Worm (Caenorhabditis elegans) whole organism, L4 larva: ENCODE measurements around the gene daf-19.
A peak's percentile ranks its signal among the peaks of the same experiment; 100 is the strongest.

Experiments used
- F49E8.2 ChIP-seq: sonication (generic microtip); optimal IDR thresholded peaks from 2 replicates; lab custom pipeline; 2016; ENCODE audit warnings: missing compliant biosample characterization, mild to moderate bottlenecking, missing genetic modification characterization, borderline replicate concordance
- R02D3.7 ChIP-seq: fragments of 150-350 bp; sonication (generic microtip); optimal IDR thresholded peaks from 3 replicates; lab custom pipeline; 2014; ENCODE audit warnings: missing biosample characterization, missing genetic modification characterization
- T20F7.1 ChIP-seq: fragments of 200-800 bp; sonication (Bioruptor generic); optimal IDR thresholded peaks from 2 replicates; lab custom pipeline; 2018; ENCODE audit warnings: mild to moderate bottlenecking, missing genetic modification characterization, missing compliant biosample characterization
- T26A8.4 ChIP-seq: fragments of 200-800 bp; sonication (Bioruptor generic); IDR thresholded peaks from 2 replicates; pipeline ENCODE4 v1.3.6; 2022; ENCODE audit warnings: missing genetic modification characterization, missing compliant biosample characterization
- Y48G9A.11 ChIP-seq: fragments of 200-800 bp; sonication (Bioruptor generic); IDR thresholded peaks from 2 replicates; pipeline ENCODE4 v1.3.6; 2022; ENCODE audit warnings: missing genetic modification reagents, missing genetic modification characterization, missing compliant biosample characterization
- Y75B8A.6 ChIP-seq: fragments of 200-800 bp; sonication (Bioruptor generic); IDR thresholded peaks from 2 replicates; pipeline ENCODE4 v1.3.6; 2022; ENCODE audit warnings: missing genetic modification reagents, missing genetic modification characterization, missing compliant biosample characterization
- aha-1 ChIP-seq: fragments of 150-350 bp; peaks from one replicate; lab custom pipeline; 2014; ENCODE audit warnings: missing biosample characterization, missing genetic modification characterization
- ama-1 ChIP-seq: fragments of 150-350 bp; optimal IDR thresholded peaks from 2 replicates; lab custom pipeline; 2014; ENCODE audit warnings: inconsistent platforms, mixed read lengths
- ceh-28 ChIP-seq: fragments of 150-350 bp; optimal IDR thresholded peaks from 2 replicates; lab custom pipeline; 2014; ENCODE audit warnings: missing biosample characterization, missing genetic modification reagents, missing genetic modification characterization
- ceh-44 ChIP-seq: fragments of 200-800 bp; sonication (Bioruptor generic); IDR thresholded peaks from 2 replicates; pipeline ENCODE4 v1.3.6; 2022; ENCODE audit warnings: missing genetic modification reagents, missing genetic modification characterization, missing compliant biosample characterization
- ceh-62 ChIP-seq: sonication (generic microtip); optimal IDR thresholded peaks from 2 replicates; lab custom pipeline; 2017; ENCODE audit warnings: missing biosample characterization, missing genetic modification characterization
- daf-12 ChIP-seq: fragments of 150-350 bp; optimal IDR thresholded peaks from 2 replicates; lab custom pipeline; 2014; ENCODE audit warnings: missing biosample characterization, missing genetic modification reagents, missing genetic modification characterization
- daf-8 ChIP-seq: fragments of 200-800 bp; sonication (Bioruptor generic); IDR thresholded peaks from 2 replicates; pipeline ENCODE4 v1.3.6; 2022; ENCODE audit warnings: missing genetic modification characterization, missing compliant biosample characterization
- dmd-9 ChIP-seq: fragments of 200-800 bp; sonication (Bioruptor generic); IDR thresholded peaks from 2 replicates; pipeline ENCODE4 v1.3.6; 2022; ENCODE audit warnings: missing genetic modification reagents, missing genetic modification characterization, missing compliant biosample characterization
- dve-1 ChIP-seq: sonication (generic microtip); optimal IDR thresholded peaks from 2 replicates; lab custom pipeline; 2017; ENCODE audit warnings: antibody characterized with exemption, mild to moderate bottlenecking, missing genetic modification characterization, missing compliant biosample characterization; ENCODE audit not compliant: insufficient read depth
- hif-1 ChIP-seq, 2 experiments: sonication (generic microtip); optimal IDR thresholded peaks; 2 replicates each; lab custom pipeline; 2016 to 2017; ENCODE audit warnings: missing compliant biosample characterization in 2 of 2, missing genetic modification characterization in 2 of 2, missing genetic modification reagents in 2 of 2, missing genotype in 2 of 2, mild to moderate bottlenecking in 1 of 2
- hlh-11 ChIP-seq: fragments of 200-800 bp; sonication (Bioruptor generic); optimal IDR thresholded peaks from 2 replicates; lab custom pipeline; 2018; ENCODE audit warnings: mild to moderate bottlenecking, missing genetic modification characterization, missing compliant biosample characterization
- hlh-30 ChIP-seq: sonication (generic microtip); optimal IDR thresholded peaks from 2 replicates; lab custom pipeline; 2017; ENCODE audit warnings: antibody characterized with exemption, mild to moderate bottlenecking, missing genetic modification characterization, missing compliant biosample characterization; ENCODE audit not compliant: insufficient read depth
- hmg-1.1 ChIP-seq: fragments of 200-800 bp; sonication (Bioruptor generic); IDR thresholded peaks from 2 replicates; pipeline ENCODE4 v1.3.6; 2022; ENCODE audit warnings: missing genetic modification reagents, missing genetic modification characterization, missing compliant biosample characterization
- lim-7 ChIP-seq: fragments of 200-800 bp; sonication (Bioruptor generic); IDR thresholded peaks from 2 replicates; pipeline ENCODE4 v1.3.6; 2022; ENCODE audit warnings: missing genetic modification characterization, missing compliant biosample characterization
- lin-38 ChIP-seq: fragments of 200-800 bp; sonication (Bioruptor generic); IDR thresholded peaks from 2 replicates; pipeline ENCODE4 v1.3.6; 2022; ENCODE audit warnings: missing genetic modification reagents, missing genetic modification characterization, missing compliant biosample characterization
- lin-39 ChIP-seq: fragments of 150-350 bp; optimal IDR thresholded peaks from 2 replicates; lab custom pipeline; 2014; ENCODE audit warnings: missing biosample characterization, missing genetic modification reagents, missing genetic modification characterization
- lsy-2 ChIP-seq, 2 experiments: fragments of 150-350 bp in 1 of 2; sonication (generic microtip) in 1 of 2; optimal IDR thresholded peaks; 2 replicates each; lab custom pipeline; 2014 to 2017; ENCODE audit warnings: missing biosample characterization in 2 of 2, missing genetic modification characterization in 2 of 2
- madf-5 ChIP-seq, 2 experiments: fragments of 200-800 bp; sonication (Bioruptor generic); IDR thresholded peaks; 2 replicates each; pipeline ENCODE4 v1.3.6; 2022; ENCODE audit warnings: missing compliant biosample characterization in 2 of 2, missing genetic modification characterization in 2 of 2
- mdl-1 ChIP-seq, 2 experiments: fragments of 150-350 bp in 1 of 2; sonication (generic microtip) in 1 of 2; optimal IDR thresholded peaks; 2 replicates each; lab custom pipeline; 2014 to 2017; ENCODE audit warnings: missing biosample characterization in 2 of 2, missing genetic modification characterization in 2 of 2
- mes-2 ChIP-seq: sonication (generic microtip); optimal IDR thresholded peaks from 2 replicates; lab custom pipeline; 2016; ENCODE audit warnings: missing genotype, mild to moderate bottlenecking, missing genetic modification characterization, missing compliant biosample characterization; ENCODE audit not compliant: poor library complexity, severe bottlenecking
- mxl-2 ChIP-seq: fragments of 200-800 bp; sonication (Bioruptor generic); conservative IDR thresholded peaks from 2 replicates; pipeline ENCODE4 v1.3.6; 2022; ENCODE audit warnings: missing genetic modification reagents, missing genetic modification characterization, missing compliant biosample characterization
- nhr-11 ChIP-seq: fragments of 150-350 bp; optimal IDR thresholded peaks from 2 replicates; lab custom pipeline; 2014; ENCODE audit warnings: missing biosample characterization, missing genetic modification characterization
- nhr-28 ChIP-seq: fragments of 150-350 bp; optimal IDR thresholded peaks from 2 replicates; lab custom pipeline; 2014; ENCODE audit warnings: missing biosample characterization, missing genetic modification characterization
- nhr-41 ChIP-seq: fragments of 200-800 bp; sonication (Bioruptor generic); IDR thresholded peaks from 2 replicates; pipeline ENCODE4 v1.3.6; 2022; ENCODE audit warnings: missing genetic modification reagents, missing genetic modification characterization, missing compliant biosample characterization
- nhr-6 ChIP-seq: fragments of 150-350 bp; optimal IDR thresholded peaks from 2 replicates; lab custom pipeline; 2014; ENCODE audit warnings: missing biosample characterization, missing genetic modification characterization
- nhr-76 ChIP-seq: fragments of 150-350 bp; optimal IDR thresholded peaks from 2 replicates; lab custom pipeline; 2014; ENCODE audit warnings: missing biosample characterization, missing genetic modification characterization
- pha-4 ChIP-seq, 2 experiments: fragments of 150-350 bp in 1 of 2; fragments of 200-800 bp in 1 of 2; sonication (Bioruptor generic) in 1 of 2; IDR thresholded peaks in 1 of 2; optimal IDR thresholded peaks in 1 of 2; 2 replicates each; pipeline versions ENCODE4 v1.3.6 to Lab custom; 2014 to 2022; ENCODE audit warnings: missing genetic modification characterization in 2 of 2, missing genetic modification reagents in 2 of 2, missing biosample characterization in 1 of 2, missing compliant biosample characterization in 1 of 2
- rbr-2 ChIP-seq: sonication (generic microtip); optimal IDR thresholded peaks from 2 replicates; lab custom pipeline; 2016; ENCODE audit warnings: missing genotype, missing genetic modification characterization, missing compliant biosample characterization
- spr-3 ChIP-seq: fragments of 200-800 bp; sonication (Bioruptor generic); optimal IDR thresholded peaks from 2 replicates; lab custom pipeline; 2018; ENCODE audit warnings: mild to moderate bottlenecking, missing genetic modification characterization, missing compliant biosample characterization
- tag-97 ChIP-seq: fragments of 200-800 bp; sonication (Bioruptor generic); IDR thresholded peaks from 2 replicates; pipeline ENCODE4 v1.3.6; 2022; ENCODE audit warnings: missing genetic modification characterization, missing compliant biosample characterization
- tra-1 ChIP-seq: fragments of 200-800 bp; sonication (Bioruptor generic); IDR thresholded peaks from 2 replicates; pipeline ENCODE4 v1.3.6; 2022; ENCODE audit warnings: missing genetic modification reagents, missing genetic modification characterization, missing compliant biosample characterization
- unc-62 ChIP-seq, 3 experiments: fragments of 150-350 bp in 1 of 3; sonication (generic microtip); optimal IDR thresholded peaks in 2 of 3; peaks in 1 of 3; 1 replicate in 1 of 3; 2 replicates in 2 of 3; lab custom pipeline; 2014 to 2017; ENCODE audit warnings: missing biosample characterization in 3 of 3, missing genetic modification characterization in 3 of 3, missing genetic modification reagents in 3 of 3, missing genotype in 1 of 3
- zag-1 ChIP-seq: fragments of 150-350 bp; optimal IDR thresholded peaks from 2 replicates; lab custom pipeline; 2014; ENCODE audit warnings: missing biosample characterization, missing genetic modification characterization
- zip-11 ChIP-seq: fragments of 200-800 bp; sonication (Bioruptor generic); IDR thresholded peaks from 2 replicates; pipeline ENCODE4 v1.3.6; 2022; ENCODE audit warnings: missing genetic modification characterization, missing compliant biosample characterization
- ztf-11 ChIP-seq: fragments of 150-350 bp; optimal IDR thresholded peaks from 2 replicates; lab custom pipeline; 2014; ENCODE audit warnings: missing biosample characterization, missing genetic modification characterization

daf-19 gene

ce11 chrII:10204428-10205049 lies 35.4 kb upstream of the daf-19 start:
- no peak for TF ChIP-seq madf-5 (GFP tag; IDR thresholded peaks at IDR 0.05; lab: Robert Waterston, UW)
- peak in 1 of 2 experiments; percentile 94 for TF ChIP-seq unc-62 (GFP tag; optimal IDR thresholded peaks at IDR 0.05 in 1 of 2; lab: Kevin White, UChicago)
- no peak for TF ChIP-seq unc-62 (tag; optimal IDR thresholded peaks at IDR 0.05; lab: Kevin White, UChicago)
- TF ChIP-seq daf-12 (tag; lab: Kevin White, UChicago), result no peak
- TF ChIP-seq R02D3.7 (tag; lab: Kevin White, UChicago), result no peak
- TF ChIP-seq lim-7 (GFP tag; lab: Robert Waterston, UW), result no peak
- peak; percentile 34 for TF ChIP-seq hlh-11
- peak; percentile 19 for TF ChIP-seq hlh-30
- TF ChIP-seq spr-3 (GFP tag; lab: Kevin White, UChicago), result no peak
- peak; percentile 60 for TF ChIP-seq nhr-11

ce11 chrII:10203765-10204164 lies 34.6 kb upstream of the daf-19 start:
- no peak for TF ChIP-seq nhr-28 (tag; lab: Kevin White, UChicago)

ce11 chrII:10203067-10203466 lies 33.9 kb upstream of the daf-19 start:
- TF ChIP-seq nhr-11 (peak; percentile 32), ceh-62 (tag; lab: Kevin White, UChicago) (no peak)
- TF ChIP-seq, all 104 proteins: peak for 1

ce11 chrII:10202275-10202674 lies 33.1 kb upstream of the daf-19 start:
- TF ChIP-seq hlh-11 (peak; percentile 59), mes-2 (tag; lab: Kevin White, UChicago) (peak; percentile 26), aha-1 (peak; percentile 38), hlh-30 (peak; percentile 60), lin-38 (no peak), nhr-11 (peak; percentile 61), lsy-2 (tag; optimal IDR thresholded peaks at IDR 0.05; lab: Kevin White, UChicago) (peak in 1 of 2 experiments; percentile 9), mxl-2 (GFP tag; lab: Robert Waterston, UW) (no peak), T20F7.1 (GFP tag; lab: Kevin White, UChicago) (no peak), hmg-1.1 (GFP tag; lab: Robert Waterston, UW) (peak; percentile 71), mdl-1 (tag; optimal IDR thresholded peaks at IDR 0.05; lab: Kevin White, UChicago) (peak in 1 of 2 experiments; percentile 18), lin-39 (no peak), rbr-2 (tag; lab: Kevin White, UChicago) (peak; percentile 22), hif-1 (tag; optimal IDR thresholded peaks at IDR 0.05; lab: Kevin White, UChicago) (peak in 1 of 2 experiments; percentile 1)

ce11 chrII:10200759-10201158 lies 31.6 kb upstream of the daf-19 start, which contains the start of gene arv-1:
Gene arv-1 (minus strand): TSS chrII:10200823.
- TF ChIP-seq Y48G9A.11 (GFP tag; lab: Robert Waterston, UW) (no peak), mes-2 (tag; lab: Kevin White, UChicago) (peak; percentile 97), tra-1 (no peak), Y75B8A.6 (GFP tag; lab: Robert Waterston, UW) (no peak), ceh-44 (GFP tag; lab: Robert Waterston, UW) (no peak), ama-1 (lab: Kevin White, UChicago) (no peak), zag-1 (tag; lab: Kevin White, UChicago) (no peak), tag-97 (no peak), T20F7.1 (GFP tag; lab: Kevin White, UChicago) (peak; percentile 74), ztf-11 (tag; lab: Kevin White, UChicago) (no peak), dmd-9 (no peak), nhr-41 (GFP tag; lab: Robert Waterston, UW) (no peak), mdl-1 (tag; optimal IDR thresholded peaks at IDR 0.05; lab: Kevin White, UChicago) (no peak), dve-1 (tag; lab: Kevin White, UChicago) (peak; percentile 57), F49E8.2 (tag; lab: Kevin White, UChicago) (no peak), ceh-28 (no peak), mxl-2 (GFP tag; lab: Robert Waterston, UW) (no peak), daf-8 (no peak), T26A8.4 (GFP tag; lab: Robert Waterston, UW) (peak; percentile 52; the same call in 1 of the 2 replicates), nhr-6 (tag; lab: Kevin White, UChicago) (peak; percentile 43), madf-5 (GFP tag; IDR thresholded peaks at IDR 0.05; lab: Robert Waterston, UW) (no peak), zip-11 (GFP tag; lab: Robert Waterston, UW) (no peak), nhr-76 (tag; lab: Kevin White, UChicago) (no peak), lin-38 (peak; percentile 58), pha-4 (GFP tag; IDR thresholded peaks at IDR 0.05; lab: Robert Waterston, UW) (no peak), pha-4 (tag; optimal IDR thresholded peaks at IDR 0.05; lab: Kevin White, UChicago) (no peak), spr-3 (GFP tag; lab: Kevin White, UChicago) (no peak)
